Worm (Caenorhabditis elegans): Measurements from ENCODE around the gene F54C4.4.

DNA sequence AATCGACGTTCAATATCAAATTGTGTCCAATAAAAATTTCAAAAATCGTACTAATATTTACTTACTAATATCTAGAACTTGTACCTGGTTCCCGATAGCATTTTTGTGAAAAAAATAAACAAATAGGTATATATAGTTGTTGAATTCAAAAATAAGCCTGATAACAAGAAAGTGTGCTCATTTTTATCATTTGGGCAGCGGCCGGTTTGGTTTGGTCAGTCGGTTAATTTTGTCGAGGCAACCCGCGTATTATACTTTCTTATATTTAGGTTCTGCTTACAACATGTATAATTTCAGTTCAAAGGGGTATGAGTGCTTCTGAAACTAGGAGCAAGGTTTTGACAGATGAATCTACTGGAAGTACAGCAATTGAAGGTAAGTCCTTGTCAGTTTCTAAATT, 43.5 kb upstream of the F54C4.4 start, which contains the start of the genes nhr-280 and C29F9.2:
- TF ChIP-seq scrt-1 (GFP tag; IDR thresholded peaks at IDR 0.05) (no peak), B0310.2 (tag; optimal IDR thresholded peaks at IDR 0.05) (no peak)
